Worm (Caenorhabditis elegans): Measurements from ENCODE around the gene col-127.
A peak's percentile ranks its signal among the peaks of the same experiment; 100 is the strongest.
"Not testable (repeated sequence)": the region's sequence is repeated elsewhere in the genome, so short reads cannot be mapped to it uniquely, and the experiment has no call there.

col-127 gene

ce11 chrIV:11257476-11257875, 8.5 kb downstream of the col-127 start (continued):
- no peak for TF ChIP-seq F49E8.2 (tag; optimal IDR thresholded peaks at IDR 0.05; ENCODE audit: borderline replicate concordance)
- no peak for TF ChIP-seq D1046.2 (GFP tag; IDR thresholded peaks at IDR 0.05)
- no peak for TF ChIP-seq skn-1 (tag; optimal IDR thresholded peaks at IDR 0.05)
- no peak for TF ChIP-seq ztf-11 (tag; optimal IDR thresholded peaks at IDR 0.05)
- no peak for TF ChIP-seq zfp-3 (GFP tag; conservative IDR thresholded peaks at IDR 0.05)
- TF ChIP-seq mxl-2 (GFP tag; conservative IDR thresholded peaks at IDR 0.05), result no peak
- no peak for TF ChIP-seq Y75B8A.6 (GFP tag; IDR thresholded peaks at IDR 0.05)
- no peak for TF ChIP-seq madf-5 (GFP tag; IDR thresholded peaks at IDR 0.05)
- 0 out of 2 replicates have a peak, but pooled peaks have one; percentile 28 for TF ChIP-seq lin-1 (GFP tag; IDR thresholded peaks at IDR 0.05)
- no peak for TF ChIP-seq T20F7.1 (GFP tag; optimal IDR thresholded peaks at IDR 0.05)
- no peak for TF ChIP-seq Y5F2A.4 (GFP tag; optimal IDR thresholded peaks at IDR 0.05)
- no peak for TF ChIP-seq Y105C5A.15 (GFP tag; IDR thresholded peaks at IDR 0.05)
- no peak for TF ChIP-seq nhr-76 (tag; optimal IDR thresholded peaks at IDR 0.05)
- no peak for TF ChIP-seq lsy-2 (tag; optimal IDR thresholded peaks at IDR 0.05)
- TF ChIP-seq mep-1 (tag; optimal IDR thresholded peaks at IDR 0.05), result no peak
- TF ChIP-seq zfp-2 (tag; optimal IDR thresholded peaks at IDR 0.05), result no peak
- no peak for TF ChIP-seq hif-1 (tag; optimal IDR thresholded peaks at IDR 0.05)
- TF ChIP-seq fos-1 (tag; optimal IDR thresholded peaks at IDR 0.05), result no peak
- TF ChIP-seq hmg-1.1 (GFP tag; IDR thresholded peaks at IDR 0.05), result no peak
- no peak for TF ChIP-seq lin-15B (tag; optimal IDR thresholded peaks at IDR 0.05)

DNA sequence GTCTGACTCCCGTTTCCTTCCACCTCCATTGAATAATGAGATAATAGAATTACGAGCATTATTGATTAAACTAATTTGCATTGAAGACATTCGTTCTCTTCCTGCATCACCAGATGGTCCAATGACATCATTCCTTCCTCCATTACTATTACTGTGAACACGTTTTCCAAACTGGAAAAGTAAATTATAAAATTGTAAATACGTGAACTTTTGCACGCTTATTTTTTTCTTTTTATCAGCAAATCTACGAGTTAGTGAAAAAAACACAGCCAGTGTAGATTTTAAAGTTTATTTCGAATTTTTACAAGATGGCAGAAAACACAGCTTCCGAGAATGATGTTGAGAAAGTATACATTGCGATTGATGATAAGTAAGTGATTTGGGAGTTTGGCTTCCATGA, 12.3 kb downstream of the col-127 start, which contains the start of gene C05C12.1:
TSS of gene C05C12.1 (plus strand) at position 301 of the 400 bp plus-strand sequence.
- TF ChIP-seq unc-62 (GFP tag; optimal IDR thresholded peaks at IDR 0.05 in 1 of 2), result peak in 1 of 2 experiments; percentile 42
- TF ChIP-seq unc-62 (tag; optimal IDR thresholded peaks at IDR 0.05), result not testable (repeated sequence)

DNA sequence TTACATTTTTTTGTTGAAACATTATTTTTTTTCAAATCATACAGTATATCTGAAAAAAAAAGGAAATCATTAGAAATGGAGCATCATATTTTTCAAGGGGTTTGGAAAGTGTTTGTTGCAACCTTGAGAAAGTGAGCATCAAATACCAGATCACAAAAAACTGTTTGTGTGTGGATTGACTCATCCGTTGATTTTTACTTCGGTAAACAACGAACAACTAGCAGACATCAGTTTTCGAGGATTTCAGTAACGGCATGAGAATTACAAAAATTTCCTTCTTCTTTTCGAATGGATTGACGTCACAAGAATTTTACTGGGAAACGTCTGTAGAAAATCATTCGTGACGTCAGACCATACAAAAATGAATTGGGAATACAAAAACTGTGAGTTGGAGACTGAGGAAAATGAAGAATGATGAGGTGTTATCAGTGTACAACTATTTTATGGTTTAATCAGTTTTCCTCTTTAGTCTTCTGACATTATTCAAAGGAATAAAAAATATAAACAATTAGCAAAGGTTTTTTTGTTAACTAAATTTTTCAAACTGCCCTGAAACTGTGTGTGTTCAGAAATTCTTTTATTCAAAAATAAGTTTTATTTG, 17.9 kb downstream of the col-127 start, which contains the start of gene C05C12.4:
TSS of gene C05C12.4 (minus strand) at position 51 of the 601 bp plus-strand sequence.
- TF ChIP-seq dpl-1 (GFP tag; optimal IDR thresholded peaks at IDR 0.05), result no peak
- peak; percentile 46; the same call in 1 of the 2 replicates for TF ChIP-seq php-3 (GFP tag; IDR thresholded peaks at IDR 0.05)
- TF ChIP-seq hlh-30 (tag; optimal IDR thresholded peaks at IDR 0.05; ENCODE audit: insufficient read depth), result peak; percentile 30
- no peak for TF ChIP-seq pha-4 (GFP tag; IDR thresholded peaks at IDR 0.05)
- TF ChIP-seq pha-4 (tag; optimal IDR thresholded peaks at IDR 0.05), result no peak
- TF ChIP-seq nhr-77 (tag; optimal IDR thresholded peaks at IDR 0.05), result peak; percentile 20
- TF ChIP-seq nhr-28 (tag; optimal IDR thresholded peaks at IDR 0.05), result peak; percentile 71
- TF ChIP-seq aha-1 (tag), result peak; percentile 13
- TF ChIP-seq snpc-1.2 (GFP tag; IDR thresholded peaks at IDR 0.05), result no peak
- no peak for TF ChIP-seq ces-1 (GFP tag; optimal IDR thresholded peaks at IDR 0.05)
- TF ChIP-seq dve-1 (tag; optimal IDR thresholded peaks at IDR 0.05; ENCODE audit: insufficient read depth), result peak; percentile 51
- no peak for TF ChIP-seq F10B5.3 (tag; optimal IDR thresholded peaks at IDR 0.05)
- peak; percentile 57 for TF ChIP-seq pqm-1 (tag; optimal IDR thresholded peaks at IDR 0.05)
- TF ChIP-seq daf-16 (GFP tag; optimal IDR thresholded peaks at IDR 0.05), result no peak
- TF ChIP-seq daf-16 (tag; optimal IDR thresholded peaks at IDR 0.05), result peak; percentile 72
- TF ChIP-seq lin-29 (GFP tag; IDR thresholded peaks at IDR 0.05), result no peak

DNA sequence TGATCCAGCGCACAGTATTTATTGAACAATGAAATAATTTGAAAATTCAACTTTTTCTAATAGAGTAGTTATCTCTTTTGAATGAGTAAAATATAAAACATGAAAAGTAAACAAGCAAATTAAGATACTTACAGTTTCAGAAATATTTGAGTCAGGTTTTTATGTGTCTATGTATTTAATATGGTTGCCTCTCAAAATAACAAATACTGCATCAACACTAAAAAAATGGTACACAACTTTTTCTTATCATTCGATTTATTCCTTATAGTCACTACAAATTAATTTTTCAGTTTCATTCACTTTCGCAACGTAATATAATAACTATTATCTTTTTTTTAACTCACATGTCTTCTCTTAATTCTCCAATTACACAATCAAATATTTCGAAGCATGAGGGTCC, 18.6 kb downstream of the col-127 start:
- TF ChIP-seq ceh-28 (tag; optimal IDR thresholded peaks at IDR 0.05), result no peak
- TF ChIP-seq mdl-1 (tag; optimal IDR thresholded peaks at IDR 0.05), result no peak
- no peak for TF ChIP-seq pqm-1 (tag; optimal IDR thresholded peaks at IDR 0.05)
- no peak for TF ChIP-seq nhr-10 (tag; optimal IDR thresholded peaks at IDR 0.05)
- peak; percentile 46 for TF ChIP-seq dve-1 (tag; optimal IDR thresholded peaks at IDR 0.05; ENCODE audit: insufficient read depth)
- TF ChIP-seq mxl-3 (GFP tag; optimal IDR thresholded peaks at IDR 0.05), result no peak
- peak; percentile 12 for TF ChIP-seq nhr-77 (tag; optimal IDR thresholded peaks at IDR 0.05)
- TF ChIP-seq php-3 (GFP tag; IDR thresholded peaks at IDR 0.05), result 0 out of 2 replicates have a peak, but pooled peaks have one; percentile 18
- TF ChIP-seq ceh-62 (tag; optimal IDR thresholded peaks at IDR 0.05), result no peak
- TF ChIP-seq nhr-28 (tag; optimal IDR thresholded peaks at IDR 0.05), result peak; percentile 74
- no peak for TF ChIP-seq dmd-9 (GFP tag; IDR thresholded peaks at IDR 0.05)
- no peak for TF ChIP-seq daf-16 (GFP tag; optimal IDR thresholded peaks at IDR 0.05)
- TF ChIP-seq daf-16 (tag; optimal IDR thresholded peaks at IDR 0.05), result peak; percentile 85
- TF ChIP-seq ztf-11 (tag; optimal IDR thresholded peaks at IDR 0.05), result no peak
